Fruit fly (Drosophila melanogaster) whole organism, embryonic: ENCODE measurements around the gene Muc68E.

ENCODE experiments used
- Sox102F ChIP-seq: fragments of 200-800 bp; sonication (Bioruptor generic); optimal IDR thresholded peaks from 2 replicates; lab custom pipeline; 2018; ENCODE audit warnings: missing biosample characterization, mild to moderate bottlenecking, missing genetic modification characterization, moderate library complexity
- scrt ChIP-seq: fragments of 200-800 bp; sonication (Bioruptor generic); optimal IDR thresholded peaks from 2 replicates; lab custom pipeline; 2018; ENCODE audit warnings: missing biosample characterization, mild to moderate bottlenecking, missing genetic modification characterization, moderate library complexity

dm6 chr3L:11947357-11947756 is 25.4 kb downstream of the Muc68E start, which contains the start of gene CG7252:
- TF ChIP-seq scrt (GFP tag; lab: Kevin White, UChicago) (no peak), Sox102F (GFP tag; lab: Kevin White, UChicago) (no peak)
